Fruit fly (Drosophila melanogaster): Measurements from ENCODE around the gene Sgs8.

Gene Sgs8

DNA sequence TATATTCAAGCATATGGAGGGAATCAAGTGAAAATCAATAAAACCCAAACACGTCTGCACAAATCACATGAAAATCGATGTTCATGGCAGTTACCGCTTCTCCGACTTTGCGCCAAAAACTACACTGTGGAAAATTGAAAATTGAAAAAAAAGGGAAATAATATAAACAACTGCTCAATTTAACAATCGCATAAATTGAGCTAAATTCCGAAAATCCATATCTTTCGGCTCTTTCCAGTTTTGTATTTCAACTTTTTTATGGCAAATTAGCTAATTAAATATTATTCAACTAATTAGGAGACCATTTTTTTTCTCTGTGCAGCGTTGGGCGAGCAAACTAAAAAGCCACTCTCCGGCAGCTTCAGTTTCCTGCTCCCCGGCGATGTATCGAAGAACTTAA is 24.7 kb downstream of the Sgs8 start (continued):
- TF ChIP-seq exex (tag; optimal IDR thresholded peaks at IDR 0.05) (no peak), Nf-YA (GFP tag; IDR thresholded peaks at IDR 0.05) (no peak), pzg (GFP tag; optimal IDR thresholded peaks at IDR 0.05) (no peak), Blimp-1 (GFP tag; optimal IDR thresholded peaks at IDR 0.05) (peak; percentile 59), Myb (GFP tag; optimal IDR thresholded peaks at IDR 0.05) (no peak), hkb (optimal IDR thresholded peaks at IDR 0.05) (no peak), hkb (GFP tag; IDR thresholded peaks at IDR 0.05) (peak; percentile 6; the same call in 1 of the 2 replicates), CG8478 (optimal IDR thresholded peaks at IDR 0.05) (no peak), pan (optimal IDR thresholded peaks at IDR 0.05) (no peak), pan (GFP tag; optimal IDR thresholded peaks at IDR 0.05 in 1 of 2, IDR thresholded peaks at IDR 0.05 in 1 of 2) (peak in 1 of 2 experiments; percentile 44), CG8359 (GFP tag; optimal IDR thresholded peaks at IDR 0.05; ENCODE audit: borderline replicate concordance) (no peak), CG12744 (GFP tag; optimal IDR thresholded peaks at IDR 0.05) (no peak), CG6254 (GFP tag; optimal IDR thresholded peaks at IDR 0.05) (peak; percentile 17), knrl (GFP tag; IDR thresholded peaks at IDR 0.05; ENCODE audit: partially characterized antibody) (no peak), MESR4 (GFP tag; optimal IDR thresholded peaks at IDR 0.05) (no peak), Sry-β (GFP tag; optimal IDR thresholded peaks at IDR 0.05) (no peak)

DNA sequence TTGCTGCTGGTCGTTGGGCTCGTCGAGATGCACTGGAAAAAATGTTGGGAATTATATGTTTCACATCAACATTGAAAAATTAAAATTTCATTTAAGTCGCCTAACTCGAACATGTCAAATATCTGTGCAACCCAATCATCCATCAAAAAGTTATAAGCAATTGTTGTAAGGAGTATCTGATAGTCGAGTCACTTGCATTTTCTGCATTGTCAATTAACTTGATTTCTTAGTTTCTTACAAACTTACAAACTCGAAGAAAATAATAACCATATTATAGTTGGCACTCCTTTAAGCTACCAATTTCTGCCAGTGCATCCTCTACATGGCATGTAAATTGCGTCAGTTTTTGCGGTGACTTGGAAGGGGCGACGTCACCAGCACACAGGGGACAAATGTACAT is 26.1 kb downstream of the Sgs8 start:
- TF ChIP-seq hb (GFP tag; IDR thresholded peaks at IDR 0.05; ENCODE audit: partially characterized antibody) (0 out of 3 replicates have a peak, but pooled peaks have one; percentile 30), Hr78 (GFP tag; optimal IDR thresholded peaks at IDR 0.05) (no peak), ewg (GFP tag; optimal IDR thresholded peaks at IDR 0.05) (peak; percentile 9), CG9876 (GFP tag; optimal IDR thresholded peaks at IDR 0.05) (no peak), Doc2 (GFP tag; IDR thresholded peaks at IDR 0.05) (no peak), CG18764 (GFP tag; optimal IDR thresholded peaks at IDR 0.05) (peak; percentile 30), kah (GFP tag; optimal IDR thresholded peaks at IDR 0.05) (no peak), ranshi (GFP tag; IDR thresholded peaks at IDR 0.05) (peak; percentile 4; the same call in 1 of the 2 replicates), pzg (GFP tag; optimal IDR thresholded peaks at IDR 0.05) (no peak), CG8290 (GFP tag; optimal IDR thresholded peaks at IDR 0.05) (no peak), CG8290 (tag; optimal IDR thresholded peaks at IDR 0.05) (no peak), bcd (GFP tag; optimal IDR thresholded peaks at IDR 0.05) (peak; percentile 39), unpg (GFP tag; optimal IDR thresholded peaks at IDR 0.05) (peak; percentile 44), yki (optimal IDR thresholded peaks at IDR 0.05) (no peak), hth (optimal IDR thresholded peaks at IDR 0.05) (no peak), Max (GFP tag; optimal IDR thresholded peaks at IDR 0.05) (no peak), CG6689 (GFP tag; IDR thresholded peaks at IDR 0.05) (peak; percentile 51; the same call in 1 of the 2 replicates), CG10979 (tag; optimal IDR thresholded peaks at IDR 0.05) (peak; percentile 65), CG30403 (GFP tag; optimal IDR thresholded peaks at IDR 0.05) (peak; percentile 57), CG18011 (GFP tag; optimal IDR thresholded peaks at IDR 0.05) (no peak), mld (GFP tag; IDR thresholded peaks at IDR 0.05; ENCODE audit: partially characterized antibody) (0 out of 3 replicates have a peak, but pooled peaks have one; percentile 26), fd96Cb (tag; optimal IDR thresholded peaks at IDR 0.05) (peak; percentile 40), CG4854 (GFP tag; optimal IDR thresholded peaks at IDR 0.05) (no peak), MBD-R2 (GFP tag; IDR thresholded peaks at IDR 0.05) (no peak), eyg (GFP tag; optimal IDR thresholded peaks at IDR 0.05) (peak; percentile 21), Ravus (GFP tag; IDR thresholded peaks at IDR 0.05) (no peak), CG16813 (GFP tag; IDR thresholded peaks at IDR 0.05; ENCODE audit: partially characterized antibody) (peak; percentile 54; the same call in 2 of the 3 replicates), CoRest (tag; optimal IDR thresholded peaks at IDR 0.05) (peak; percentile 27), CG4707 (GFP tag; optimal IDR thresholded peaks at IDR 0.05) (no peak), Mad (GFP tag; optimal IDR thresholded peaks at IDR 0.05) (no peak), Tbp (GFP tag; optimal IDR thresholded peaks at IDR 0.05) (no peak), twi (tag; optimal IDR thresholded peaks at IDR 0.05) (no peak), CG10321 (GFP tag; IDR thresholded peaks at IDR 0.05) (no peak), Fer1 (GFP tag; optimal IDR thresholded peaks at IDR 0.05) (peak; percentile 28), Nf-YB (GFP tag; optimal IDR thresholded peaks at IDR 0.05) (no peak), pita (GFP tag; optimal IDR thresholded peaks at IDR 0.05) (no peak), Sry-β (GFP tag; optimal IDR thresholded peaks at IDR 0.05) (no peak)
